Fruit fly (Drosophila melanogaster) whole organism, embryonic: Measurements from ENCODE around the gene ECSIT.

Source experiments
- Atf3 ChIP-seq: fragments of 200-800 bp; sonication (Bioruptor generic); optimal IDR thresholded peaks from 3 replicates; lab custom pipeline; 2016; ENCODE audit warnings: missing biosample characterization, missing genetic modification characterization
- Bdp1 ChIP-seq: fragments of 200-800 bp; sonication (Bioruptor generic); optimal IDR thresholded peaks from 3 replicates; lab custom pipeline; 2016; ENCODE audit warnings: missing biosample characterization, missing genetic modification characterization
- Blimp-1 ChIP-seq: fragments of 200-800 bp; sonication (Bioruptor generic); optimal IDR thresholded peaks from 3 replicates; lab custom pipeline; 2018; ENCODE audit warnings: missing biosample characterization, missing genetic modification characterization, mild to moderate bottlenecking, moderate library complexity, missing genetic modification reagents
- CG10267 ChIP-seq: fragments of 200-800 bp; sonication (Bioruptor generic); optimal IDR thresholded peaks from 2 replicates; lab custom pipeline; 2018; ENCODE audit warnings: missing biosample characterization, mild to moderate bottlenecking, missing genetic modification characterization, moderate library complexity
- CG11247 ChIP-seq: fragments of 200-800 bp; sonication (Bioruptor generic); IDR thresholded peaks from 2 replicates; pipeline ENCODE4 v1.3.6; 2022; ENCODE audit warnings: missing biosample characterization, missing genetic modification characterization
- CG11695 ChIP-seq: fragments of 200-800 bp; sonication (Bioruptor generic); IDR thresholded peaks from 3 replicates; pipeline ENCODE4 v1.3.6; 2022; ENCODE audit warnings: missing biosample characterization, missing genetic modification characterization
- CG1603 ChIP-seq: fragments of 200-800 bp; sonication (Bioruptor generic); optimal IDR thresholded peaks from 2 replicates; lab custom pipeline; 2019; ENCODE audit warnings: missing biosample characterization, mild to moderate bottlenecking, missing genetic modification characterization, moderate library complexity
- CG17385 ChIP-seq: fragments of 200-800 bp; sonication (Bioruptor generic); optimal IDR thresholded peaks from 3 replicates; lab custom pipeline; 2018; ENCODE audit warnings: missing biosample characterization, mild to moderate bottlenecking, missing genetic modification characterization
- CG17568 ChIP-seq: fragments of 200-800 bp; sonication (Bioruptor generic); optimal IDR thresholded peaks from 2 replicates; lab custom pipeline; 2018; ENCODE audit warnings: missing biosample characterization, mild to moderate bottlenecking, missing genetic modification characterization, moderate library complexity
- CG1832 ChIP-seq: fragments of 200-800 bp; sonication (Bioruptor generic); optimal IDR thresholded peaks from 2 replicates; lab custom pipeline; 2017; ENCODE audit warnings: missing biosample characterization, mild to moderate bottlenecking, missing genetic modification characterization, inconsistent platforms
- CG18476 ChIP-seq: fragments of 200-800 bp; sonication (Bioruptor generic); optimal IDR thresholded peaks from 2 replicates; lab custom pipeline; 2016; ENCODE audit warnings: missing biosample characterization, mild to moderate bottlenecking, missing genetic modification characterization
- CG2120 ChIP-seq: fragments of 200-800 bp; sonication (Bioruptor generic); optimal IDR thresholded peaks from 3 replicates; lab custom pipeline; 2016; ENCODE audit warnings: missing biosample characterization, missing genetic modification characterization
- CG30403 ChIP-seq: fragments of 200-800 bp; sonication (Bioruptor generic); optimal IDR thresholded peaks from 3 replicates; lab custom pipeline; 2016; ENCODE audit warnings: missing biosample characterization, missing genetic modification characterization
- CG30431 ChIP-seq: fragments of 200-800 bp; sonication (Bioruptor generic); optimal IDR thresholded peaks from 2 replicates; lab custom pipeline; 2017; ENCODE audit warnings: missing biosample characterization, missing genetic modification characterization
- CG3163 ChIP-seq: fragments of 200-800 bp; sonication (Bioruptor generic); optimal IDR thresholded peaks from 3 replicates; lab custom pipeline; 2016; ENCODE audit warnings: missing biosample characterization, missing genetic modification characterization
- CG33213 ChIP-seq: fragments of 200-800 bp; sonication (Bioruptor generic); optimal IDR thresholded peaks from 3 replicates; lab custom pipeline; 2016; ENCODE audit warnings: missing biosample characterization, missing genetic modification characterization
- CG34376 ChIP-seq: fragments of 200-800 bp; sonication (Bioruptor generic); optimal IDR thresholded peaks from 2 replicates; lab custom pipeline; 2018; ENCODE audit warnings: missing biosample characterization, mild to moderate bottlenecking, missing genetic modification characterization
- CG4404 ChIP-seq: fragments of 200-800 bp; sonication (Bioruptor generic); IDR thresholded peaks from 2 replicates; pipeline ENCODE4 v1.3.6; 2022; ENCODE audit warnings: missing biosample characterization, missing genetic modification characterization
- CG5953 ChIP-seq: fragments of 200-800 bp; sonication (Bioruptor generic); IDR thresholded peaks from 2 replicates; pipeline ENCODE4 v1.3.6; 2022; ENCODE audit warnings: missing biosample characterization, missing genetic modification characterization
- CG6254 ChIP-seq: fragments of 200-800 bp; sonication (Bioruptor generic); optimal IDR thresholded peaks from 3 replicates; lab custom pipeline; 2017; ENCODE audit warnings: mild to moderate bottlenecking, missing biosample characterization, missing genetic modification reagents, missing genetic modification characterization
- CG7786 ChIP-seq: fragments of 200-800 bp; sonication (Bioruptor generic); optimal IDR thresholded peaks from 2 replicates; lab custom pipeline; 2016; ENCODE audit warnings: missing biosample characterization, missing genetic modification characterization
- CG8290 ChIP-seq, 3 experiments: fragments of 200-800 bp; sonication (Bioruptor generic); optimal IDR thresholded peaks; 2 replicates each; lab custom pipeline; 2016 to 2019; ENCODE audit warnings: missing biosample characterization in 3 of 3, missing genetic modification characterization in 3 of 3, mild to moderate bottlenecking in 2 of 3, moderate library complexity in 1 of 3
- CG8359 ChIP-seq: fragments of 200-800 bp; sonication (Bioruptor generic); optimal IDR thresholded peaks from 2 replicates; lab custom pipeline; 2017; ENCODE audit warnings: missing biosample characterization, mild to moderate bottlenecking, missing genetic modification characterization, borderline replicate concordance
- CG8924 ChIP-seq: fragments of 200-800 bp; optimal IDR thresholded peaks from 3 replicates; lab custom pipeline; 2019; ENCODE audit warnings: missing biosample characterization, mild to moderate bottlenecking, missing genetic modification characterization, moderate library complexity
- CTCF ChIP-seq: fragments of 200-800 bp; sonication (Bioruptor generic); optimal IDR thresholded peaks from 2 replicates; lab custom pipeline; 2017; ENCODE audit warnings: missing biosample characterization, mild to moderate bottlenecking, missing genetic modification characterization, moderate library complexity
- CoRest ChIP-seq: fragments of 200-800 bp; sonication (Bioruptor generic); optimal IDR thresholded peaks from 3 replicates; lab custom pipeline; 2018; ENCODE audit warnings: missing biosample characterization, mild to moderate bottlenecking, missing genetic modification characterization, moderate library complexity
- Dref ChIP-seq: fragments of 200-800 bp; sonication (Bioruptor generic); IDR thresholded peaks from 2 replicates; pipeline ENCODE4 v1.3.6; 2022; ENCODE audit warnings: missing biosample characterization, missing genetic modification characterization
- E2f2 ChIP-seq: fragments of 200-800 bp; sonication (Bioruptor generic); IDR thresholded peaks from 2 replicates; pipeline ENCODE4 v1.3.6; 2022; ENCODE audit warnings: missing biosample characterization, missing genetic modification characterization
- H15 ChIP-seq: fragments of 200-800 bp; sonication (Bioruptor generic); IDR thresholded peaks from 3 replicates; pipeline ENCODE4 v1.3.6; 2022; ENCODE audit warnings: missing biosample characterization, missing genetic modification characterization
- Lim3 ChIP-seq: fragments of 200-800 bp; sonication (Bioruptor generic); IDR thresholded peaks from 2 replicates; pipeline ENCODE4 v1.3.6; 2022; ENCODE audit warnings: missing biosample characterization, missing genetic modification characterization
- Nf-YB ChIP-seq: fragments of 200-800 bp; sonication (Bioruptor generic); optimal IDR thresholded peaks from 3 replicates; lab custom pipeline; 2019; ENCODE audit warnings: missing biosample characterization, mild to moderate bottlenecking, missing genetic modification characterization, moderate library complexity
- Rfx ChIP-seq: fragments of 200-800 bp; sonication (Bioruptor generic); IDR thresholded peaks from 2 replicates; pipeline ENCODE4 v1.3.6; 2022; ENCODE audit warnings: missing biosample characterization, missing genetic modification characterization
- Rx ChIP-seq: fragments of 200-800 bp; sonication (Bioruptor generic); IDR thresholded peaks from 2 replicates; pipeline ENCODE4 v1.3.6; 2022; ENCODE audit warnings: missing biosample characterization, missing genetic modification characterization
- Scr ChIP-seq: fragments of 200-800 bp; sonication (Bioruptor generic); IDR thresholded peaks from 2 replicates; pipeline ENCODE4 v1.3.6; 2022; ENCODE audit warnings: missing biosample characterization, missing genetic modification characterization; ENCODE audit not compliant: partially characterized antibody
- Xbp1 ChIP-seq: fragments of 200-800 bp; sonication (Bioruptor generic); optimal IDR thresholded peaks from 3 replicates; lab custom pipeline; 2016; ENCODE audit warnings: missing biosample characterization, mild to moderate bottlenecking, missing genetic modification characterization
- dpn ChIP-seq, 2 experiments: fragments of 200-800 bp; sonication (Bioruptor generic); optimal IDR thresholded peaks; 3 replicates each; lab custom pipeline; 2016; ENCODE audit warnings: missing biosample characterization in 2 of 2, missing genetic modification characterization in 2 of 2
- gem ChIP-seq: fragments of 200-800 bp; sonication (Bioruptor generic); optimal IDR thresholded peaks from 2 replicates; lab custom pipeline; 2019; ENCODE audit warnings: missing biosample characterization, mild to moderate bottlenecking, missing genetic modification characterization, moderate library complexity
- h ChIP-seq: fragments of >200 bp; optimal IDR thresholded peaks from 2 replicates; lab custom pipeline; 2017
- pb ChIP-seq: fragments of 200-800 bp; sonication (Bioruptor generic); optimal IDR thresholded peaks from 3 replicates; lab custom pipeline; 2016; ENCODE audit warnings: missing biosample characterization, missing genetic modification characterization
- sens ChIP-seq: fragments of 200-800 bp; sonication (Bioruptor generic); peaks from one replicate; lab custom pipeline; 2016; ENCODE audit warnings: missing biosample characterization, missing genetic modification characterization
- ssp ChIP-seq: fragments of 200-800 bp; sonication (Bioruptor generic); IDR thresholded peaks from 2 replicates; pipeline ENCODE4 v1.3.6; 2022; ENCODE audit warnings: missing biosample characterization, missing genetic modification characterization
- stwl ChIP-seq: fragments of 200-800 bp; sonication (Bioruptor generic); optimal IDR thresholded peaks from 3 replicates; lab custom pipeline; 2018; ENCODE audit warnings: missing biosample characterization, mild to moderate bottlenecking, missing genetic modification characterization, moderate library complexity
- sug ChIP-seq: fragments of 200-800 bp; optimal IDR thresholded peaks from 2 replicates; lab custom pipeline; 2019; ENCODE audit warnings: missing biosample characterization, mild to moderate bottlenecking, missing genetic modification characterization, moderate library complexity
- tll ChIP-seq, 2 experiments: fragments of 200-800 bp in 1 of 2; fragments of >200 bp in 1 of 2; sonication (Bioruptor generic) in 1 of 2; optimal IDR thresholded peaks; 2 replicates each; lab custom pipeline; 2017 to 2019; ENCODE audit warnings: missing biosample characterization in 2 of 2, missing genetic modification characterization in 2 of 2, mild to moderate bottlenecking in 1 of 2, moderate library complexity in 1 of 2
- tna ChIP-seq: fragments of 200-800 bp; sonication (Bioruptor generic); IDR thresholded peaks from 2 replicates; pipeline ENCODE4 v1.3.6; 2022; ENCODE audit warnings: missing biosample characterization, missing genetic modification characterization; ENCODE audit not compliant: partially characterized antibody
- vfl ChIP-seq: fragments of 200-800 bp; sonication (Bioruptor generic); optimal IDR thresholded peaks from 2 replicates; lab custom pipeline; 2016; ENCODE audit warnings: missing biosample characterization, missing genetic modification characterization
- vvl ChIP-seq: fragments of 200-800 bp; sonication (Bioruptor generic); IDR thresholded peaks from 2 replicates; pipeline ENCODE4 v1.3.6; 2022; ENCODE audit warnings: missing biosample characterization, missing genetic modification characterization
- wek ChIP-seq: fragments of 200-800 bp; sonication (Bioruptor generic); optimal IDR thresholded peaks from 3 replicates; lab custom pipeline; 2018; ENCODE audit warnings: missing biosample characterization, mild to moderate bottlenecking, missing genetic modification characterization, moderate library complexity
- wor ChIP-seq: fragments of 200-800 bp; sonication (Bioruptor generic); IDR thresholded peaks from 2 replicates; pipeline ENCODE4 v1.3.6; 2022; ENCODE audit warnings: missing biosample characterization, missing genetic modification characterization

ECSIT gene

DNA sequence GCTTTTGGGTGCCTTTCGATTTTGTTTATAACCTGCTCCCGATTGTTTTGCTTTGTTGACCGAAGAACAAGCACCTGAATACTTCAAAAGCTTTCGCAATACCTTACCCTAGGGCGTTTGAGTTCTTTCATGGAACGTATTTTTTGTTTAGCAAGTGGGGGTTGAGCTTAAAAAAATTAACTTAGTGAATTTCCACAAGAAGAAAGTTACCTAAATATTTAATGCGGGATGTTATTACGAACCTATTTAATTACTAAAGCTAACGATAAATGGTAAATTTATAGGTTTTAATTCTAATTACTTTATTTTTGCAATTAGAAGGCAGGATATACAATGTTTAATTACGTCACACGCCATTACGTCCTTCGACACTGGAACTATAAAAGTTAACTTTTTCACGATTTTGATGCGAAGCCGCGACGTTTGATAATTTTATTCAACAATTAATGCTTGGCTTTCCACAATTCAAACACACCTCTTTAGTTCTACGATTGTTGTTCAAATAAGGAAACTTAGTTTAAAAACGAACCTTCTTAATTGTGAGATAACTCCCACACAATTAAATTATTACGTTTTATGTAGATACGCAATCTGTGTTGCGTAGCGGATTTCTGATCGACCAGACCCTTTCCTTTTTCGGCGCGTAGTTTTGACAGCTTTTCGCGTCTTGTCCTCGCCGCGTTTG lies 5.0 kb downstream of the ECSIT start (continued):
- no peak for TF ChIP-seq Nf-YB (GFP tag; lab: Kevin White, UChicago)
- TF ChIP-seq CoRest (tag; lab: Kevin White, UChicago): peak; percentile 47
- no peak for TF ChIP-seq CG4404 (GFP tag; lab: Robert Waterston, UW)
- no peak for TF ChIP-seq CG17568 (GFP tag; lab: Kevin White, UChicago)
- TF ChIP-seq gem (tag; lab: Kevin White, UChicago): peak; percentile 48
- no peak for TF ChIP-seq CG5953 (GFP tag; lab: Robert Waterston, UW)
- TF ChIP-seq Rx (GFP tag; lab: Robert Waterston, UW): no peak
- TF ChIP-seq CG2120: peak; percentile 74
- TF ChIP-seq vfl (GFP tag; lab: Kevin White, UChicago): peak; percentile 2
- TF ChIP-seq CG8290 (GFP tag; optimal IDR thresholded peaks at IDR 0.05; lab: Kevin White, UChicago): no peak
- TF ChIP-seq CG8290 (tag; optimal IDR thresholded peaks at IDR 0.05; lab: Kevin White, UChicago): peak in 1 of 2 experiments; percentile 48
- TF ChIP-seq CG33213 (GFP tag; lab: Kevin White, UChicago): no peak
- TF ChIP-seq wek (GFP tag; lab: Kevin White, UChicago): no peak
- TF ChIP-seq Bdp1 (GFP tag; lab: Kevin White, UChicago): no peak
- TF ChIP-seq Dref (GFP tag; lab: Robert Waterston, UW): no peak
- TF ChIP-seq Rfx (GFP tag; lab: Robert Waterston, UW): peak; percentile 76
- TF ChIP-seq CG11695 (GFP tag; lab: Robert Waterston, UW): 0 out of 3 replicates have a peak, but pooled peaks have one; percentile 38
- no peak for TF ChIP-seq Blimp-1 (GFP tag; lab: Kevin White, UChicago)
- TF ChIP-seq CG1832 (GFP tag; lab: Kevin White, UChicago): no peak
- no peak for TF ChIP-seq CG1603
- no peak for TF ChIP-seq Scr
- TF ChIP-seq Xbp1 (GFP tag; lab: Kevin White, UChicago): peak; percentile 14
- peak; percentile 21 for TF ChIP-seq CG7786 (GFP tag; lab: Kevin White, UChicago)
- TF ChIP-seq CG8924 (tag; lab: Kevin White, UChicago): peak; percentile 36
- TF ChIP-seq CG30403 (GFP tag; lab: Kevin White, UChicago): peak; percentile 69
- TF ChIP-seq Lim3 (GFP tag; lab: Robert Waterston, UW): no peak
- TF ChIP-seq vvl (GFP tag; lab: Robert Waterston, UW): no peak; the same call in 1 of the 2 replicates
- TF ChIP-seq h (lab: Kevin White, UChicago): no peak
- TF ChIP-seq CG18476 (GFP tag; lab: Kevin White, UChicago): peak; percentile 16

DNA sequence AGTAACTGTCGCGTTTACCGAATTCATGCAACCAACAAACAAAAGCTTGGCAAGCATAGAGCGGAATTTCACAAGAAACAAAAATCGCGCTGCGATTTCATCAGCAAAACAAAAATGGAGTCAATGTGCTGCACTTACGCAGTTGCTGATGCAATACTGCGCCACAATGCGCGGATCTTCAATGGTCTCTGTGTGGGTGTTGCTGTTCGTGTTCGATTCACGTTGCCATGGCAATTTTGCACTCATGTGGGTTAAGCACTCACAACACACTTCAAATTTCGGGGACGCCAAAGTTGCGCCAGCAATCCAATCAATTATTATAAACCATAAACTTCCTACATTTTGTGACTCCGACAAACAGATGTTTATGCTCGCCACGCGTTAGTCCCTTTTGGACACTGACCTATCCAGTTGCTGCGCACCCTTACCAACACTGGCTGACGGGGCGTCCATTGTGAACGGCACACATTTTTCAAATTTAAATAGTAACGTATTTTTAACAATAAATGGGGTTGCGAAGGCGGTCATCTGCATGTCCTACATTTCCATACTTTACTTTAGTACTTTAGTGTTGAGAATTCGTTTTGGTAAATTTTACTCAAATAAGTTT lies 5.8 kb downstream of the ECSIT start, which contains the start of gene CG2017:
TSS of gene CG2017 (minus strand) at position 374 of the 610 bp plus-strand sequence.
- TF ChIP-seq sens (GFP tag; lab: Kevin White, UChicago): peak; percentile 82
- TF ChIP-seq H15 (GFP tag; lab: Robert Waterston, UW): peak; percentile 35; the same call in 1 of the 3 replicates
- peak; percentile 8 for TF ChIP-seq pb (GFP tag; lab: Kevin White, UChicago)
- TF ChIP-seq CG11247 (GFP tag; lab: Robert Waterston, UW): no peak
- peak; percentile 6 for TF ChIP-seq CG17385
- peak; percentile 96 for TF ChIP-seq stwl (tag; lab: Kevin White, UChicago)
- peak; percentile 28 to 84 for TF ChIP-seq tll (GFP tag; optimal IDR thresholded peaks at IDR 0.05; lab: Kevin White, UChicago)
- TF ChIP-seq CG6254 (GFP tag; lab: Kevin White, UChicago): no peak
- TF ChIP-seq CG30431 (GFP tag; lab: Kevin White, UChicago): peak; percentile 20
- peak; percentile 56 for TF ChIP-seq dpn (GFP tag; optimal IDR thresholded peaks at IDR 0.05; lab: Kevin White, UChicago)
- peak; percentile 35 for TF ChIP-seq sug (tag; lab: Kevin White, UChicago)
- no peak for TF ChIP-seq wor (GFP tag; lab: Robert Waterston, UW)
- TF ChIP-seq CG8359 (GFP tag; lab: Kevin White, UChicago): no peak
- TF ChIP-seq CG3163 (GFP tag; lab: Kevin White, UChicago): peak; percentile 28
- TF ChIP-seq CTCF (GFP tag; lab: Kevin White, UChicago): peak; percentile 31
- TF ChIP-seq ssp (GFP tag; lab: Robert Waterston, UW): no peak
- TF ChIP-seq Atf3: peak; percentile 31
- TF ChIP-seq CG34376 (GFP tag; lab: Kevin White, UChicago): peak; percentile 25
- peak; percentile 98 for TF ChIP-seq CG10267
- TF ChIP-seq E2f2 (GFP tag; lab: Robert Waterston, UW): peak; percentile 85
- TF ChIP-seq tna: no peak
